Worm (Caenorhabditis elegans): Measurements from ENCODE around the gene frpr-15.

frpr-15 gene

DNA sequence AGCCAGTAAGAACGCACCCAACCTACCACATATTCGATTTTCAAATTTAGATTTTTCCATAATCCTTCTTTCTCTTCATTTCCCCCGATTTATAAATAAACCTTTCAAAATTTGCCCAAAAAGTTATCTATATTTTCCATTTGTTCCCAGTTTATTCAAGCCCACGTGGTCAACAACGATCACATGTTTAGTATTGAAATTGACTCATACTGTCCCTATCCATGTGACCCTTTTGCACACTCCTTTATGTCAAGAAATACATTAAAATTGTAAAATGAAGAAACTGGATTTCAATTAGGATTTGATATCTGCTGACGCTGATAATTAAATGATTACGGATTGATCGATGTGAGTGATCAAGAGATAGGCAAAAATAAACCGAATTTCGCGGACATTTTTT is 44.7 kb upstream of the frpr-15 start:
- TF ChIP-seq sox-4 (tag; optimal IDR thresholded peaks at IDR 0.05): no peak
- no peak for TF ChIP-seq ttx-3 (tag; optimal IDR thresholded peaks at IDR 0.05)

DNA sequence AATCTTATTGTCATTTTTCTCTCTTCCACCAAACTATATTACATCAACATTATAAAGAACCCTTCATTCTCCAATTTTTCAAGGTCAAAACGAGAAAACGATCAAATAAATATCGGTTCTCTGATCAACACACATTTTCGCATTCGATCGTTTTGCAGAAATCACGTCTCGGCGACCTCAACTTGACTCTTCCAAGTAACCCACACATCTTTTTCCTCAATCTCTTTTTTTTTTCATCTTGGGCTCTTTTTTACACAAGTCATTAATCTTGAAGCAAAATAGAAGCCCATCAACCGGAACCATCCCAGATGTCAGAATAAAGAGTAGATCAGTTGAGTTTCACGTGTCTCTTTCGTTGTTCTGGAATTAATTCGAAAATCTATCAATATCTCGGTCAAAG is 43.7 kb upstream of the frpr-15 start:
- no peak for TF ChIP-seq dve-1 (tag; optimal IDR thresholded peaks at IDR 0.05)
- TF ChIP-seq C38D4.7 (GFP tag; optimal IDR thresholded peaks at IDR 0.05): no peak
- TF ChIP-seq hlh-8 (tag; optimal IDR thresholded peaks at IDR 0.05): peak; percentile 3
- no peak for TF ChIP-seq pqm-1 (tag; optimal IDR thresholded peaks at IDR 0.05)
- TF ChIP-seq npax-4 (tag; optimal IDR thresholded peaks at IDR 0.05): no peak
- no peak for TF ChIP-seq T23F11.4 (GFP tag; optimal IDR thresholded peaks at IDR 0.05)

DNA sequence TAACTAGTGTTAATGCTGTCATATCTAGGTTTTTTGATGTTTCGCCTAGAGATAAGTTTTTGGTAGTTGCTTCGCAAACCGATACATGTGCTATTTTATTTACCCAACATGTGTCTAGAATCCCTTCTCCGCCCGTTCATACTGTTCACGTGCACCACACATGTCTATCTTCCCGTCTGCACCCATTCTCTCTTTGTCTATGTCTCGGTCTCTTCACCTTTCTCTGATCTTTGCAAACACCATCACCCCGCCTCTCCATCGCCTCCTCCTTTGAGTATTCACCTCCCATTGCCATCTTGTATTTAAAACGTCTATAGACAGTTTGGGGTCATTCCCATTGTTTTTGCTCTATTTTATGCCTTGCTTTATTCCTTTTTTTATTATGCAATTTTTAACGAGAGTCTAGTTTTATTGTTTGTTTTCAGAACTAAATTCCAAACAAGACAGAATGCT is 42.6 kb upstream of the frpr-15 start, which contains the start of gene F56H9.2:
F56H9.2 (plus strand) TSS at position 426 of the 453 bp plus-strand sequence.
- TF ChIP-seq elt-2 (tag; optimal IDR thresholded peaks at IDR 0.05) (peak; percentile 66), sox-4 (tag; optimal IDR thresholded peaks at IDR 0.05) (no peak), sdc-2 (tag; optimal IDR thresholded peaks at IDR 0.05) (peak; percentile 55), lim-6 (tag; optimal IDR thresholded peaks at IDR 0.05) (no peak), ama-1 (optimal IDR thresholded peaks at IDR 0.05) (no peak), syd-9 (tag; optimal IDR thresholded peaks at IDR 0.05) (no peak), pax-1 (tag; optimal IDR thresholded peaks at IDR 0.05) (peak; percentile 23), nhr-11 (tag; optimal IDR thresholded peaks at IDR 0.05) (no peak), eyg-1 (tag; optimal IDR thresholded peaks at IDR 0.05) (no peak), T23F11.4 (GFP tag; optimal IDR thresholded peaks at IDR 0.05) (no peak), ref-2 (tag; optimal IDR thresholded peaks at IDR 0.05) (no peak), mec-3 (tag; optimal IDR thresholded peaks at IDR 0.05; ENCODE audit: borderline replicate concordance) (no peak), ceh-6 (GFP tag; optimal IDR thresholded peaks at IDR 0.05) (no peak), ceh-34 (tag; optimal IDR thresholded peaks at IDR 0.05) (no peak), pqm-1 (tag; optimal IDR thresholded peaks at IDR 0.05) (no peak), ceh-24 (tag; optimal IDR thresholded peaks at IDR 0.05) (no peak), lin-11 (tag; optimal IDR thresholded peaks at IDR 0.05) (no peak), ahr-1 (tag; optimal IDR thresholded peaks at IDR 0.05) (no peak), ceh-2 (tag; optimal IDR thresholded peaks at IDR 0.05) (peak; percentile 48), npax-4 (tag; optimal IDR thresholded peaks at IDR 0.05) (no peak), Y22D7AL.16 (tag; optimal IDR thresholded peaks at IDR 0.05) (no peak), ttx-3 (tag; optimal IDR thresholded peaks at IDR 0.05) (no peak), ztf-16 (tag; optimal IDR thresholded peaks at IDR 0.05) (peak; percentile 32), C38D4.7 (GFP tag; optimal IDR thresholded peaks at IDR 0.05) (no peak), ceh-30 (tag; optimal IDR thresholded peaks at IDR 0.05) (no peak), tbx-7 (tag; optimal IDR thresholded peaks at IDR 0.05) (no peak), ets-4 (tag; optimal IDR thresholded peaks at IDR 0.05) (no peak), hlh-30 (tag; optimal IDR thresholded peaks at IDR 0.05; ENCODE audit: insufficient read depth) (peak; percentile 69), ceh-22 (tag; optimal IDR thresholded peaks at IDR 0.05) (no peak), hlh-8 (tag; optimal IDR thresholded peaks at IDR 0.05) (peak; percentile 55), unc-55 (GFP tag; optimal IDR thresholded peaks at IDR 0.05) (peak; percentile 4), pha-4 (tag; optimal IDR thresholded peaks at IDR 0.05) (no peak), gmeb-2 (tag; optimal IDR thresholded peaks at IDR 0.05) (no peak), dmd-4 (tag; optimal IDR thresholded peaks at IDR 0.05; ENCODE audit: borderline replicate concordance) (no peak), zip-5 (tag; optimal IDR thresholded peaks at IDR 0.05) (no peak), F13H6.1 (tag; optimal IDR thresholded peaks at IDR 0.05) (no peak), K02D7.2 (tag; optimal IDR thresholded peaks at IDR 0.05) (no peak), C08G9.2 (tag; optimal IDR thresholded peaks at IDR 0.05) (no peak), fkh-6 (tag; optimal IDR thresholded peaks at IDR 0.05) (no peak), fax-1 (tag; optimal IDR thresholded peaks at IDR 0.05) (no peak), ceh-45 (GFP tag; IDR thresholded peaks at IDR 0.05) (no peak), nfya-1 (tag; optimal IDR thresholded peaks at IDR 0.05) (peak; percentile 52), ceh-31 (tag; optimal IDR thresholded peaks at IDR 0.05) (peak; percentile 45), unc-3 (GFP tag; conservative IDR thresholded peaks at IDR 0.05) (no peak), unc-3 (tag; optimal IDR thresholded peaks at IDR 0.05) (no peak), sox-2 (GFP tag; IDR thresholded peaks at IDR 0.05) (peak; percentile 65), ceh-14 (tag; optimal IDR thresholded peaks at IDR 0.05) (no peak), elt-4 (tag; optimal IDR thresholded peaks at IDR 0.05) (no peak)
